Worm (Caenorhabditis elegans): ENCODE measurements around the gene btb-19.

Gene btb-19

ce11 chrII:14522037-14522436, at the start of gene btb-19:
Gene btb-19 (minus strand): TSS chrII:14522137.
- no peak for TF ChIP-seq cog-1 (tag; optimal IDR thresholded peaks at IDR 0.05)
- no peak for TF ChIP-seq ref-1 (GFP tag; conservative IDR thresholded peaks at IDR 0.05)
- TF ChIP-seq tab-1 (GFP tag; IDR thresholded peaks at IDR 0.05), result no peak
- TF ChIP-seq ztf-29 (GFP tag; IDR thresholded peaks at IDR 0.05), result no peak
- TF ChIP-seq T22C8.4 (GFP tag; IDR thresholded peaks at IDR 0.05), result no peak
- TF ChIP-seq med-1 (GFP tag; optimal IDR thresholded peaks at IDR 0.05; ENCODE audit: insufficient read depth), result no peak
- TF ChIP-seq ztf-23 (GFP tag; IDR thresholded peaks at IDR 0.05), result no peak
- TF ChIP-seq flt-1 (GFP tag; IDR thresholded peaks at IDR 0.05), result no peak
- TF ChIP-seq klf-2 (GFP tag; conservative IDR thresholded peaks at IDR 0.05), result no peak

- no peak for TF ChIP-seq med-1 (GFP tag; optimal IDR thresholded peaks at IDR 0.05; ENCODE audit: insufficient read depth)
- TF ChIP-seq ztf-29 (GFP tag; IDR thresholded peaks at IDR 0.05), result no peak
- TF ChIP-seq cog-1 (tag; optimal IDR thresholded peaks at IDR 0.05), result no peak
- no peak for TF ChIP-seq tab-1 (GFP tag; IDR thresholded peaks at IDR 0.05)
- no peak for TF ChIP-seq T22C8.4 (GFP tag; IDR thresholded peaks at IDR 0.05)
- no peak for TF ChIP-seq ztf-23 (GFP tag; IDR thresholded peaks at IDR 0.05)
- no peak for TF ChIP-seq klf-2 (GFP tag; conservative IDR thresholded peaks at IDR 0.05)
- no peak for TF ChIP-seq ref-1 (GFP tag; conservative IDR thresholded peaks at IDR 0.05)
- no peak for TF ChIP-seq flt-1 (GFP tag; IDR thresholded peaks at IDR 0.05)
These were observed 48.7 kb upstream of the btb-19 start for ce11 chrII:14570541-14571160.

DNA sequence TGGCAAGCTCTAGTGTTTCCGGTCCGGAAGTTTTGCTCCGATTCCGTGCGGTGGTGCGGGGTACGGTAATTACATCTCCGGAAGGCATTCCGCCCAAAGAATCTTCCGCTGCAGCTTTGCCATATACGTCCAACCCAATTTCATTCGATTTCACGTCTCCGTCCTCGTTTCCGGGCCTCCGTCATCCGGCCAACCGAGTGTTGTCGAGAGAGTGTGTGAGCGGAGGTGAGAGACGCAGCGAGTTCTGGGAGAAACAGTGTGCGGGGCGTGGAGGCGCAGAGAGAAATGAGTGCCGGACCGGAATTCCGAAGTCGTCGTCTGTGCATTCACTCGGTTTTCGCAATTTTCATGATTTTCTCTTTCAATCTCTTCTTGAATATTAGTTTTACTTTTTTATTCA, 47.4 kb upstream of the btb-19 start:
- no peak for TF ChIP-seq ztf-29 (GFP tag; IDR thresholded peaks at IDR 0.05)
- no peak for TF ChIP-seq tab-1 (GFP tag; IDR thresholded peaks at IDR 0.05)
- TF ChIP-seq ztf-23 (GFP tag; IDR thresholded peaks at IDR 0.05), result no peak
- TF ChIP-seq T22C8.4 (GFP tag; IDR thresholded peaks at IDR 0.05), result no peak
- no peak for TF ChIP-seq ref-1 (GFP tag; conservative IDR thresholded peaks at IDR 0.05)
- TF ChIP-seq cog-1 (tag; optimal IDR thresholded peaks at IDR 0.05), result no peak
- no peak for TF ChIP-seq med-1 (GFP tag; optimal IDR thresholded peaks at IDR 0.05; ENCODE audit: insufficient read depth)
- TF ChIP-seq klf-2 (GFP tag; conservative IDR thresholded peaks at IDR 0.05), result no peak
- TF ChIP-seq flt-1 (GFP tag; IDR thresholded peaks at IDR 0.05), result no peak

DNA sequence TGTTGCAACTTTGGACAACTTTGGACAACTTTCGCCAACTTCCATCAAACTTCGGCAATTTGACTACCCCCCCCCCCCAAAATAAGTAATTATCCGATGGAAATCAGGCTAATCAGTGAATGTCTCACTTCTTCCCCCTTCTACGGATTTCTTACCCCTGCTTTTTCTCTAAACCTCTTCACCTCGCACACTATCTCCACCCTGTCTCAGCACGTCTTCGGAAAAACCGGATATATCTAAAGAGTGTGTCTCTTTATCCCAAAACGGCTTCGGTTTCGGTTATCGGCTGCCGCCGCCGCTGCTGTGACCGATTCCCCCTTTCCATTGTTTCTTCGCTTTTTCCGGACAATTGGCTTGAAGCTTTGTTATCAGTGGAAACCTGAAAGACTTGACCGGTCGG, 45.9 kb upstream of the btb-19 start:
- TF ChIP-seq ztf-23 (GFP tag; IDR thresholded peaks at IDR 0.05) (0 out of 2 replicates have a peak, but pooled peaks have one; percentile 41), cog-1 (tag; optimal IDR thresholded peaks at IDR 0.05) (no peak), flt-1 (GFP tag; IDR thresholded peaks at IDR 0.05) (no peak), T22C8.4 (GFP tag; IDR thresholded peaks at IDR 0.05) (no peak)

- TF ChIP-seq klf-2 (GFP tag; conservative IDR thresholded peaks at IDR 0.05) (peak; percentile 79), flt-1 (GFP tag; IDR thresholded peaks at IDR 0.05) (peak; percentile 91), ztf-29 (GFP tag; IDR thresholded peaks at IDR 0.05) (peak; percentile 74), ztf-23 (GFP tag; IDR thresholded peaks at IDR 0.05) (peak; percentile 92), cog-1 (tag; optimal IDR thresholded peaks at IDR 0.05) (peak; percentile 61)
These were observed 39.7 kb upstream of the btb-19 start, which contains the start of gene mog-4 for ce11 chrII:14561549-14562115. Gene mog-4 (minus strand): TSS chrII:14561599.

ce11 chrII:14555019-14555418, 33.1 kb upstream of the btb-19 start:
- TF ChIP-seq flt-1 (GFP tag; IDR thresholded peaks at IDR 0.05) (no peak), med-1 (GFP tag; optimal IDR thresholded peaks at IDR 0.05; ENCODE audit: insufficient read depth) (no peak), ref-1 (GFP tag; conservative IDR thresholded peaks at IDR 0.05) (no peak), T22C8.4 (GFP tag; IDR thresholded peaks at IDR 0.05) (no peak), cog-1 (tag; optimal IDR thresholded peaks at IDR 0.05) (no peak), ztf-29 (GFP tag; IDR thresholded peaks at IDR 0.05) (no peak), ztf-23 (GFP tag; IDR thresholded peaks at IDR 0.05) (no peak), klf-2 (GFP tag; conservative IDR thresholded peaks at IDR 0.05) (no peak), tab-1 (GFP tag; IDR thresholded peaks at IDR 0.05) (no peak)

DNA sequence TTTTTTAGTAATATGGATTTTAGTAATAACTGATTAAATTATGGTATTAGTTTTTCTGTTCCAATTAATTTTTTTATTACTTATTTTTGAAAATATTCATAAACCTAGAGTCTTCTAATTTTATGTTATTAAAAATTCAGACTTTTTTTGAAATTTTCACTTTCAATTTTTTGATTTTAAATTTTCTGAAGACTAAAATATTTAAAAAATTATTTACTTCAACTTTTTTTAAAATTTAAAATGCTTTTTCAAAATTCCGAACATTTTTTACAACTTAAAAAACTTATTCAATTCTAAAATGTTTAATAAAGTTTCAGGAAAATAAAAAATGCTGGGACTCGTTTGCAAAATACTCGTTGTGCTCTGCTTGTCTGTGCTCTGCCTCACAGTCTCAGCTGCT, 28.7 kb upstream of the btb-19 start, which contains the start of gene nlp-41:
TSS of gene nlp-41 (plus strand) at position 301 of the 400 bp plus-strand sequence.
- TF ChIP-seq klf-2 (GFP tag; conservative IDR thresholded peaks at IDR 0.05), result no peak
- TF ChIP-seq ztf-23 (GFP tag; IDR thresholded peaks at IDR 0.05), result no peak
- TF ChIP-seq cog-1 (tag; optimal IDR thresholded peaks at IDR 0.05), result no peak
- no peak for TF ChIP-seq med-1 (GFP tag; optimal IDR thresholded peaks at IDR 0.05; ENCODE audit: insufficient read depth)
- no peak for TF ChIP-seq T22C8.4 (GFP tag; IDR thresholded peaks at IDR 0.05)

DNA sequence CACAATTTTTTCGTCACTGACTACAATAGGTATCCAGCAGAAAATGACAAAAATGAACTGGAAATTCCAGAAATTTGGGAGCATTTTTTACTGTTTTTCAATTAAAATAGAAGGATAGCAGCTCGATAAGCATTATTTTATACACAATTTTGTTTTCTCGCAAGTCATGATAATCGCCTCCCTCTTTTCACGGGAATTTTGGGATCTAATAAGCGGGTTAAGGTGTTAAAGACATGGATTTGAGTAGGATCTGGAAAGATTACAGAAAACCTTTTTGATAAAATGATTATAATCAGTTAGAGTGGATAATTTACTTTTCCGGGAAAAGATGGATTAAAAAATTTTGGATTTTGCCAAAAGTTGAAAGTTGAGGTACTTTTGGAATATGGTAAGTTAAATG, 26.8 kb upstream of the btb-19 start, which contains the start of gene gcy-29:
TSS of gene gcy-29 (minus strand) at position 101 of the 400 bp plus-strand sequence.
- TF ChIP-seq T22C8.4 (GFP tag; IDR thresholded peaks at IDR 0.05) (no peak), klf-2 (GFP tag; conservative IDR thresholded peaks at IDR 0.05) (no peak), tab-1 (GFP tag; IDR thresholded peaks at IDR 0.05) (no peak), flt-1 (GFP tag; IDR thresholded peaks at IDR 0.05) (no peak), ztf-29 (GFP tag; IDR thresholded peaks at IDR 0.05) (no peak), ref-1 (GFP tag; conservative IDR thresholded peaks at IDR 0.05) (no peak), ztf-23 (GFP tag; IDR thresholded peaks at IDR 0.05) (no peak), med-1 (GFP tag; optimal IDR thresholded peaks at IDR 0.05; ENCODE audit: insufficient read depth) (no peak), cog-1 (tag; optimal IDR thresholded peaks at IDR 0.05) (no peak)

- TF ChIP-seq cog-1 (tag; optimal IDR thresholded peaks at IDR 0.05) (no peak), med-1 (GFP tag; optimal IDR thresholded peaks at IDR 0.05; ENCODE audit: insufficient read depth) (no peak), ref-1 (GFP tag; conservative IDR thresholded peaks at IDR 0.05) (no peak), tab-1 (GFP tag; IDR thresholded peaks at IDR 0.05) (no peak), klf-2 (GFP tag; conservative IDR thresholded peaks at IDR 0.05) (no peak), flt-1 (GFP tag; IDR thresholded peaks at IDR 0.05) (no peak), T22C8.4 (GFP tag; IDR thresholded peaks at IDR 0.05) (no peak), ztf-23 (GFP tag; IDR thresholded peaks at IDR 0.05) (no peak), ztf-29 (GFP tag; IDR thresholded peaks at IDR 0.05) (no peak)
These were observed 18.6 kb upstream of the btb-19 start for ce11 chrII:14540551-14540950.

- no peak for TF ChIP-seq ztf-29 (GFP tag; IDR thresholded peaks at IDR 0.05)
- no peak for TF ChIP-seq ref-1 (GFP tag; conservative IDR thresholded peaks at IDR 0.05)
- no peak for TF ChIP-seq ztf-23 (GFP tag; IDR thresholded peaks at IDR 0.05)
- no peak for TF ChIP-seq tab-1 (GFP tag; IDR thresholded peaks at IDR 0.05)
- TF ChIP-seq flt-1 (GFP tag; IDR thresholded peaks at IDR 0.05), result no peak
- no peak for TF ChIP-seq T22C8.4 (GFP tag; IDR thresholded peaks at IDR 0.05)
- no peak for TF ChIP-seq klf-2 (GFP tag; conservative IDR thresholded peaks at IDR 0.05)
These were observed 15.8 kb upstream of the btb-19 start, which contains the start of the genes clec-147 and C04H5.7 for ce11 chrII:14537728-14538127. Gene clec-147 (minus strand): TSS chrII:14537828. Gene C04H5.7 (plus strand): TSS chrII:14537946.
